Worm (Caenorhabditis elegans) whole organism, early embryonic: Measurements from ENCODE around the gene cisd-3.1.

Experiments
- B0310.2 ChIP-seq: sonication (generic microtip); optimal IDR thresholded peaks from 2 replicates; lab custom pipeline; 2016; ENCODE audit warnings: mild to moderate bottlenecking, missing genetic modification characterization, missing compliant biosample characterization
- ama-1 ChIP-seq: fragments of 150-350 bp; optimal IDR thresholded peaks from 2 replicates; lab custom pipeline; 2014
- hmg-4 ChIP-seq: fragments of 200-800 bp; sonication (Bioruptor generic); optimal IDR thresholded peaks from 2 replicates; lab custom pipeline; 2018; ENCODE audit warnings: mild to moderate bottlenecking, missing genetic modification characterization, missing compliant biosample characterization
- scrt-1 ChIP-seq: fragments of 200-800 bp; sonication (Bioruptor generic); IDR thresholded peaks from 2 replicates; pipeline ENCODE4 v1.3.6; 2022; ENCODE audit warnings: missing genetic modification characterization, missing compliant biosample characterization
- tra-4 ChIP-seq: sonication (generic microtip); optimal IDR thresholded peaks from 2 replicates; lab custom pipeline; 2017; ENCODE audit warnings: missing genetic modification characterization, missing compliant biosample characterization

- TF ChIP-seq tra-4 (tag; lab: Kevin White, UChicago) (no peak), scrt-1 (GFP tag; lab: Robert Waterston, UW) (no peak), hmg-4 (no peak), B0310.2 (tag; lab: Kevin White, UChicago) (no peak), ama-1 (lab: Kevin White, UChicago) (no peak)
Observed at ce11 chrIII:4498938-4499337, 43.7 kb upstream of the cisd-3.1 start, which contains the start of the genes C07G2.5 and atf-7.
